Worm (Caenorhabditis elegans) whole organism, late embryonic: ENCODE results near the gene M05D6.3.

Experiments used
- F13H6.1 ChIP-seq: sonication (generic microtip); optimal IDR thresholded peaks from 2 replicates; lab custom pipeline; 2016; ENCODE audit warnings: missing genetic modification characterization, missing compliant biosample characterization
- K02D7.2 ChIP-seq: sonication (generic microtip); optimal IDR thresholded peaks from 2 replicates; lab custom pipeline; 2017; ENCODE audit warnings: mild to moderate bottlenecking, missing genetic modification characterization, missing compliant biosample characterization
- T23F11.4 ChIP-seq: fragments of 200-800 bp; sonication (Bioruptor generic); optimal IDR thresholded peaks from 2 replicates; lab custom pipeline; 2018; ENCODE audit warnings: mild to moderate bottlenecking, missing genetic modification characterization, missing compliant biosample characterization
- Y22D7AL.16 ChIP-seq: sonication (generic microtip); optimal IDR thresholded peaks from 2 replicates; lab custom pipeline; 2016; ENCODE audit warnings: missing genetic modification characterization, missing compliant biosample characterization
- ceh-14 ChIP-seq: sonication (generic microtip); optimal IDR thresholded peaks from 2 replicates; lab custom pipeline; 2016; ENCODE audit warnings: missing genotype, missing genetic modification characterization, missing compliant biosample characterization
- ceh-18 ChIP-seq: sonication (generic microtip); optimal IDR thresholded peaks from 2 replicates; lab custom pipeline; 2016; ENCODE audit warnings: missing genetic modification characterization, missing compliant biosample characterization
- ceh-22 ChIP-seq: sonication (generic microtip); optimal IDR thresholded peaks from 2 replicates; lab custom pipeline; 2017; ENCODE audit warnings: missing biosample characterization, missing genetic modification characterization
- ceh-24 ChIP-seq: sonication (generic microtip); optimal IDR thresholded peaks from 2 replicates; lab custom pipeline; 2016; ENCODE audit warnings: mild to moderate bottlenecking, missing genetic modification characterization, missing compliant biosample characterization
- ceh-31 ChIP-seq: sonication (generic microtip); optimal IDR thresholded peaks from 2 replicates; lab custom pipeline; 2016; ENCODE audit warnings: missing genetic modification characterization, missing compliant biosample characterization
- ceh-45 ChIP-seq: fragments of 200-800 bp; sonication (Bioruptor generic); IDR thresholded peaks from 2 replicates; pipeline ENCODE4 v1.3.6; 2022; ENCODE audit warnings: missing genetic modification reagents, missing genetic modification characterization, missing compliant biosample characterization
- ceh-48 ChIP-seq: sonication (generic microtip); optimal IDR thresholded peaks from 2 replicates; lab custom pipeline; 2016; ENCODE audit warnings: missing genetic modification characterization, inconsistent platforms, missing compliant biosample characterization
- ceh-6 ChIP-seq: fragments of 200-800 bp; sonication (Bioruptor generic); optimal IDR thresholded peaks from 2 replicates; lab custom pipeline; 2018; ENCODE audit warnings: mild to moderate bottlenecking, missing genetic modification characterization, missing compliant biosample characterization
- dmd-4 ChIP-seq: sonication (generic microtip); optimal IDR thresholded peaks from 2 replicates; lab custom pipeline; 2016; ENCODE audit warnings: borderline replicate concordance, missing genetic modification characterization, missing compliant biosample characterization
- dve-1 ChIP-seq: sonication (generic microtip); optimal IDR thresholded peaks from 2 replicates; lab custom pipeline; 2017; ENCODE audit warnings: antibody characterized with exemption, mild to moderate bottlenecking, missing genetic modification characterization, missing compliant biosample characterization
- elt-2 ChIP-seq: sonication (generic microtip); optimal IDR thresholded peaks from 2 replicates; lab custom pipeline; 2016; ENCODE audit warnings: missing genetic modification reagents, missing genetic modification characterization, missing compliant biosample characterization
- elt-4 ChIP-seq: sonication (generic microtip); optimal IDR thresholded peaks from 2 replicates; lab custom pipeline; 2016; ENCODE audit warnings: missing genetic modification characterization, missing compliant biosample characterization
- fax-1 ChIP-seq: sonication (generic microtip); optimal IDR thresholded peaks from 2 replicates; lab custom pipeline; 2016; ENCODE audit warnings: missing genotype, missing genetic modification characterization, missing compliant biosample characterization
- hlh-15 ChIP-seq: sonication (generic microtip); optimal IDR thresholded peaks from 2 replicates; lab custom pipeline; 2016; ENCODE audit warnings: missing genetic modification characterization, missing compliant biosample characterization
- hlh-30 ChIP-seq: sonication (generic microtip); optimal IDR thresholded peaks from 2 replicates; lab custom pipeline; 2017; ENCODE audit warnings: antibody characterized with exemption, missing genetic modification characterization, missing compliant biosample characterization; ENCODE audit not compliant: insufficient read depth
- lim-6 ChIP-seq: sonication (generic microtip); optimal IDR thresholded peaks from 2 replicates; lab custom pipeline; 2016; ENCODE audit warnings: missing genetic modification characterization, missing compliant biosample characterization
- lin-11 ChIP-seq: fragments of 200-800 bp; sonication (Bioruptor generic); optimal IDR thresholded peaks from 2 replicates; lab custom pipeline; 2018; ENCODE audit warnings: mild to moderate bottlenecking, missing genetic modification characterization, missing compliant biosample characterization
- madf-2 ChIP-seq: sonication (generic microtip); optimal IDR thresholded peaks from 2 replicates; lab custom pipeline; 2017; ENCODE audit warnings: missing genetic modification characterization, missing compliant biosample characterization
- mec-3 ChIP-seq: sonication (generic microtip); optimal IDR thresholded peaks from 2 replicates; lab custom pipeline; 2016; ENCODE audit warnings: borderline replicate concordance, missing genetic modification characterization, missing compliant biosample characterization
- nfya-1 ChIP-seq: sonication (generic microtip); optimal IDR thresholded peaks from 2 replicates; lab custom pipeline; 2017; ENCODE audit warnings: missing genetic modification characterization, mild to moderate bottlenecking, missing compliant biosample characterization, antibody characterized with exemption, moderate library complexity
- odd-2 ChIP-seq: sonication (generic microtip); optimal IDR thresholded peaks from 2 replicates; lab custom pipeline; 2017; ENCODE audit warnings: antibody characterized with exemption, mild to moderate bottlenecking, missing genetic modification characterization, missing compliant biosample characterization
- pat-9 ChIP-seq: fragments of 200-800 bp; sonication (Bioruptor generic); optimal IDR thresholded peaks from 2 replicates; lab custom pipeline; 2018; ENCODE audit warnings: mild to moderate bottlenecking, missing genetic modification characterization, moderate library complexity, missing compliant biosample characterization
- pros-1 ChIP-seq: fragments of 150-350 bp; optimal IDR thresholded peaks from 2 replicates; lab custom pipeline; 2014; ENCODE audit warnings: missing biosample characterization, missing genetic modification reagents, missing genetic modification characterization
- ref-2 ChIP-seq: sonication (generic microtip); optimal IDR thresholded peaks from 2 replicates; lab custom pipeline; 2016; ENCODE audit warnings: missing genetic modification characterization, missing compliant biosample characterization
- sox-2 ChIP-seq: fragments of 200-800 bp; sonication (Bioruptor generic); IDR thresholded peaks from 2 replicates; pipeline ENCODE4 v1.3.6; 2022; ENCODE audit warnings: missing genetic modification reagents, missing genetic modification characterization, missing compliant biosample characterization
- sox-4 ChIP-seq: sonication (generic microtip); optimal IDR thresholded peaks from 2 replicates; lab custom pipeline; 2017; ENCODE audit warnings: mild to moderate bottlenecking, missing genetic modification characterization, inconsistent platforms, missing compliant biosample characterization
- syd-9 ChIP-seq: sonication (generic microtip); optimal IDR thresholded peaks from 2 replicates; lab custom pipeline; 2016; ENCODE audit warnings: mild to moderate bottlenecking, missing genetic modification characterization, moderate library complexity, missing compliant biosample characterization
- tbx-7 ChIP-seq: sonication (generic microtip); optimal IDR thresholded peaks from 2 replicates; lab custom pipeline; 2016; ENCODE audit warnings: missing genotype, missing genetic modification characterization, missing compliant biosample characterization
- unc-42 ChIP-seq: sonication (generic microtip); optimal IDR thresholded peaks from 2 replicates; lab custom pipeline; 2016; ENCODE audit warnings: missing genotype, missing genetic modification characterization, missing compliant biosample characterization
- unc-55 ChIP-seq: sonication (generic microtip); optimal IDR thresholded peaks from 2 replicates; lab custom pipeline; 2017; ENCODE audit warnings: missing biosample characterization, missing genetic modification reagents, missing genetic modification characterization

M05D6.3 gene

DNA sequence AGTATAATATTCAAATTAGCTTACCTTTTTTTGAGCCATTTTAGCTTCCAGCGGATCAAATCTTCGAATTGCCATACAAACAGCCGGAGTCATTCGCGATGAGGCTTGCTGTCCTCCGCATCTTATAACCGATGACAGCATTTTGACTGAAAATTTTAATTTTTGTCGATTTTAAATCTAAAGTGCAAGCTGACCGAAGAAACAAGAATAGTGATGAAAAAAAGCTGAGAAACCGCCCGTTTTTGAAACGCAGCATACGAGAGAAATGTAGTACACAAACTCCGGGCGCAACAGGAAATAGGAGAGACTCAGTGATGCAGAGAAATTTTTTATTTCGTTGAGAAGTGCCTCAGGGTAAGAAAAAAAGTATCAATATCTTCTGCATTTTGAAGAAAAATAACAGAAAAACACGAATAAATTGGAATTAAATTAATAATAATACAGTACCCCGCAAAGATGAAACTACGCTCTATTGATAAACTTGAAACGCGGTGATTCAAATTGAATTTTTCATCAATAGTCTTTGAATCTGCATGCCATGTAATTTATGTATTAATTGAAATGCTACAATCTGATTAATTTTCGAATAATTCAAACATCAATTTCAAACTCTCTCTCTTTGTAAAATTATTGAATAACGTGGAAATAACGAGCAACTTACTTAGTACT, 7.7 kb downstream of the M05D6.3 start:
- TF ChIP-seq tbx-7: no peak
- TF ChIP-seq ceh-22: no peak
- TF ChIP-seq Y22D7AL.16 (tag; lab: Kevin White, UChicago): no peak
- TF ChIP-seq sox-2 (GFP tag; lab: Robert Waterston, UW): no peak
- peak; percentile 31 for TF ChIP-seq unc-42
- no peak for TF ChIP-seq odd-2 (tag; lab: Kevin White, UChicago)
- TF ChIP-seq ceh-18 (tag; lab: Kevin White, UChicago): no peak
- no peak for TF ChIP-seq pat-9 (tag; lab: Kevin White, UChicago)
- TF ChIP-seq T23F11.4: no peak
- no peak for TF ChIP-seq sox-4 (tag; lab: Kevin White, UChicago)
- TF ChIP-seq nfya-1 (tag; lab: Kevin White, UChicago): peak; percentile 0
- peak; percentile 4 for TF ChIP-seq dve-1 (tag; lab: Kevin White, UChicago)
- no peak for TF ChIP-seq unc-55 (GFP tag; lab: Kevin White, UChicago)
- no peak for TF ChIP-seq ceh-6
- no peak for TF ChIP-seq dmd-4 (tag; lab: Kevin White, UChicago)
- TF ChIP-seq, all 69 proteins: peak for 3

DNA sequence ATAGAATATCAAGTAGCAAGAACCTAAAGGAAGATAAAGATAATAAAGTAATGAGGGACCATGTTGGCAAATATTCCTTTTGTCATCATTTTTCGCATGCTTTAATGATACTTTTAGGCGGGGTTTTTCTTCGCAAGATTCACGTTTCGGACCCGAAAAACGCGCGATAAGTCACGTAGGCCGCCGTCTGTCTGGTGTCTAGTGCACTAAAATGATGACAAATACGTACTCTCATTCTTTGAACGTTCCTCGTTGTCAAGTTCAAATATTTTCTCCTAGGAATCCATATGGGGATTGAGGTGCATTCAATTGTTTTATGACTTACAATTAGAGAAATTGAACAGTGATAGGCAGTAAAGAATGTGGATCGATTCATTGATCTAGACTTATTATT, 8.2 kb downstream of the M05D6.3 start, which contains the start of gene taap-1:
Gene taap-1 (minus strand): TSS at position 79 of the 394 bp plus-strand sequence.
- TF ChIP-seq unc-55 (GFP tag; lab: Kevin White, UChicago) (peak; percentile 11), ceh-48 (tag; lab: Kevin White, UChicago) (no peak)

DNA sequence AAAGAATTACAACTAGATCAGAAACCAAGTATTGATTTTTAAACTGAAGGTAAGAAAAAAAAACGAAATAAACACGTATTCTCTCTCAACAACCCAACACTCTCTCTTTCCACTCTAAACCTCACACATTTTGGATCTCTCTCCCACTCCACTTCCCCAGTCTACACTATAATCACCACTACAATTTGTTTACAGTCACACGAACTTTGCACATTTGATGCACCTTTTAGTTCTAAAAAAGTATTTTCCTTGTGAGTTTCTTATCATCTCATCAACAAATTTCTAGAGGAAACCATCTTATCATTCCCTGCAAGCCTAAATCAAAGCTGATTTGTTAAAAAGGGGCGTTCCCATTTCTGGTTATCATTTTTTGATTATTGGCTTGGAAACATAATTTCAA, 9.0 kb downstream of the M05D6.3 start:
- no peak for TF ChIP-seq ceh-14 (tag; lab: Kevin White, UChicago)
- TF ChIP-seq hlh-15: no peak
- peak; percentile 40 for TF ChIP-seq elt-2
- TF ChIP-seq dve-1 (tag; lab: Kevin White, UChicago): peak; percentile 38
- TF ChIP-seq lim-6: no peak
- TF ChIP-seq, all 69 proteins: peak for 2

DNA sequence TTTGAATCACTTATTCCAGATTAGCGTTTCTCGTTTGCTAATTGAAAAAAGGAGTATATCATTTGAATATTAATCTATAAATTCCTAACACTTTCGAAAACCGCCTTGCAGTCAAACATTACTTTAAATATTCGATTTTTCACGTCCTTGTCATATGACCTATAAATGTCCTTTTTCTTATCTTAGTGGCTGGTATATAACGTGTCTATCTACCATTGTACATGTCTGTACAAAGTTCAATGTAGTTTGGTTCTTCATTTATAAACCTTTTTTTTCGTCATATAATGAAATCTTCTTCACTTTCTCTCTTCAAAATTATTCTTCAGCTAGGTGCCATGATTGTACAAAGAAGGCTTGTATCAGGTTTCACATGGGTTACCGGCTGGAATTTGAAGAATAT, 10.0 kb downstream of the M05D6.3 start, which contains the start of gene gbh-2:
Gene gbh-2 (plus strand): TSS at position 277 of the 400 bp plus-strand sequence.
- no peak for TF ChIP-seq hlh-30 (tag; lab: Kevin White, UChicago)
- peak; percentile 36 for TF ChIP-seq elt-2

DNA sequence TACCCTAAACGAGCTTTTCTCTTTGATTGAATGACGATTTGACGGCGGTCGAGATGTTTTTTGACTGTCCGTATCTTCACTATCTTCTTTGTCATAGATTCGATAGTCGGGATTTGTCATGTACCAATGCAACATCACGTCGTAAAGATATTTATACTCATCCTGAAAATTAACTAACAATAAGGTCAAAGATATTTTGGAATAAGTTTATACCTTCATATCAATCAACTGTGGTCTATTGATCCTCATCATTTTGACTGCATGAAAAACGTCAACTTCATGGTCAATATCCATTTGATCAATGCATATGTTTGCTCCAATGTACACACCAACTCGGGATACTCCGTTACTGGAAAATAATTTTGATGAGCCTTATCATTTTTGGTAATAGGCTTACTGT, 12.6 kb downstream of the M05D6.3 start:
- TF ChIP-seq F13H6.1 (tag; lab: Kevin White, UChicago) (no peak), ceh-24 (tag; lab: Kevin White, UChicago) (no peak), mec-3 (no peak), madf-2 (tag; lab: Kevin White, UChicago) (no peak), ceh-6 (no peak), K02D7.2 (no peak), pros-1 (no peak), elt-4 (no peak), ceh-31 (tag; lab: Kevin White, UChicago) (no peak), ref-2 (no peak), ceh-45 (GFP tag; lab: Robert Waterston, UW) (no peak), odd-2 (tag; lab: Kevin White, UChicago) (no peak), pat-9 (tag; lab: Kevin White, UChicago) (no peak), syd-9 (tag; lab: Kevin White, UChicago) (no peak), lin-11 (tag; lab: Kevin White, UChicago) (no peak), fax-1 (tag; lab: Kevin White, UChicago) (no peak)
